Worm (Caenorhabditis elegans): Measurements from ENCODE around the gene lin-26.

ce11 chrII:7663028-7663427 is 19.0 kb upstream of the lin-26 start:
- TF ChIP-seq ztf-29 (GFP tag; IDR thresholded peaks at IDR 0.05) (no peak), ref-1 (GFP tag; conservative IDR thresholded peaks at IDR 0.05) (no peak), flt-1 (GFP tag; IDR thresholded peaks at IDR 0.05) (no peak), ztf-23 (GFP tag; IDR thresholded peaks at IDR 0.05) (no peak), med-1 (GFP tag; optimal IDR thresholded peaks at IDR 0.05; ENCODE audit: insufficient read depth) (no peak), cog-1 (tag; optimal IDR thresholded peaks at IDR 0.05) (no peak)

Measured in whole organism, midembryonic.